Worm (Caenorhabditis elegans): ENCODE data around the gene W09G12.8.

DNA sequence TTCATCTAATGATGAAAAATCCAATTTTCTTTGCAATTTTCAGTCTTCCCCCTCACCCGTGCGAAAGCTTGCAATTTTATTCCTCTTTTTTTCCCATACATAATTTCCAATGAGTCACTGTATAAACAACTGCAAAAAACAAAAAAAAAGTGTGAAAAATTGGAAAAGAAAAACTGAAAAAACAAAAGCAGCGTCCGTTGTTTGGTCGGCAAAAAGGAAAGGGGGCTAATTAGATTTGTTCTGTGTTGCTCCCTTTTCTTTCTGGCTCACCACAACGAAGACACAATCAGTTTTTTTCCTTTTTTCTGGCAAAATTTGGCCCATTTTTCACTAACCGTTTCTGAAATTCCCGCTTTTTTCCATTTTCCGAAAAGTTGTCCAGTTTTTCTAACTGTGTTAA, 13.6 kb upstream of the W09G12.8 start:
- TF ChIP-seq lin-35 (GFP tag; optimal IDR thresholded peaks at IDR 0.05), result no peak
- TF ChIP-seq ztf-4 (tag; optimal IDR thresholded peaks at IDR 0.05), result no peak
- no peak for TF ChIP-seq unc-62 (GFP tag; optimal IDR thresholded peaks at IDR 0.05)
